Fruit fly (Drosophila melanogaster): ENCODE measurements around the gene Obp8a.

Gene Obp8a

DNA sequence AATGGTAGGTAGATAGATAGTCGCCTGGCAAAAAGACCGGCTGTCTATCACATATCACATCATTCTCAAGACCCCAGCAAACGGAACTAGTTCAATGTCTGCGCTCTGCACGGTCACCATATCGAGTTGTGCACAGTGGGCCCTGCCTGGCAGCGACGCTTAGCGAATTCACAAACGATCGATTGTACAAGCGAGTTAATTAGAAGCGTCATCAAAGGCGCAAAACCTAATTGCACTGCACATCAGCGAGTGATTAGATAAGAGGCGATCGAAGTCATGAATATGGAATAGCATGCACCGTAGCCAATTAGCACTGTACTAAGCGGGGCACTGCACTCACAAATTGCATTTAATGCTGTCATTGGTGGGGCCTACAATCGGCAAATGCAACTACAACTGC, 5.8 kb downstream of the Obp8a start (continued):
- TF ChIP-seq tll (GFP tag; optimal IDR thresholded peaks at IDR 0.05): no peak
- TF ChIP-seq stc (GFP tag; IDR thresholded peaks at IDR 0.05): no peak
- TF ChIP-seq chinmo (GFP tag; IDR thresholded peaks at IDR 0.05; ENCODE audit: partially characterized antibody): no peak
- no peak for TF ChIP-seq sqz (GFP tag; optimal IDR thresholded peaks at IDR 0.05)
- TF ChIP-seq chif (GFP tag; optimal IDR thresholded peaks at IDR 0.05): peak in 1 of 2 experiments; percentile 17
- no peak for TF ChIP-seq org-1 (GFP tag; optimal IDR thresholded peaks at IDR 0.05)
- no peak for TF ChIP-seq CG7745 (tag; optimal IDR thresholded peaks at IDR 0.05)
- TF ChIP-seq CG10147 (GFP tag; optimal IDR thresholded peaks at IDR 0.05): no peak
- TF ChIP-seq Sry-β (GFP tag; optimal IDR thresholded peaks at IDR 0.05): no peak
- no peak for TF ChIP-seq C15 (GFP tag; IDR thresholded peaks at IDR 0.05)
- TF ChIP-seq jigr1 (GFP tag; IDR thresholded peaks at IDR 0.05): no peak
- no peak for TF ChIP-seq CG30403 (GFP tag; optimal IDR thresholded peaks at IDR 0.05)
- TF ChIP-seq jing (GFP tag; optimal IDR thresholded peaks at IDR 0.05): no peak
- no peak for TF ChIP-seq CG17328 (GFP tag; IDR thresholded peaks at IDR 0.05)
- TF ChIP-seq her (GFP tag; optimal IDR thresholded peaks at IDR 0.05): no peak
- TF ChIP-seq CG10366 (GFP tag; IDR thresholded peaks at IDR 0.05): no peak
- TF ChIP-seq CG2678 (tag; optimal IDR thresholded peaks at IDR 0.05): no peak
- TF ChIP-seq danr (GFP tag; IDR thresholded peaks at IDR 0.05): no peak
- no peak for TF ChIP-seq Camta (GFP tag; optimal IDR thresholded peaks at IDR 0.05)
- TF ChIP-seq cato (GFP tag; optimal IDR thresholded peaks at IDR 0.05; ENCODE audit: borderline replicate concordance): no peak
- no peak for TF ChIP-seq CG10209 (GFP tag; optimal IDR thresholded peaks at IDR 0.05)
- no peak for TF ChIP-seq lbe (GFP tag; optimal IDR thresholded peaks at IDR 0.05)
- no peak for TF ChIP-seq pfk (GFP tag; optimal IDR thresholded peaks at IDR 0.05)
- TF ChIP-seq Rx (GFP tag; IDR thresholded peaks at IDR 0.05): peak; percentile 39
- TF ChIP-seq oc (tag; optimal IDR thresholded peaks at IDR 0.05): no peak
- TF ChIP-seq Usf (GFP tag; optimal IDR thresholded peaks at IDR 0.05): no peak
- TF ChIP-seq CG8478 (optimal IDR thresholded peaks at IDR 0.05): no peak
- TF ChIP-seq Bdp1 (GFP tag; optimal IDR thresholded peaks at IDR 0.05): no peak
- no peak for TF ChIP-seq kah (GFP tag; optimal IDR thresholded peaks at IDR 0.05)
- no peak for TF ChIP-seq CG11696 (GFP tag; IDR thresholded peaks at IDR 0.05)
- no peak for TF ChIP-seq en (GFP tag; optimal IDR thresholded peaks at IDR 0.05)
- TF ChIP-seq Drgx (GFP tag; IDR thresholded peaks at IDR 0.05): peak; percentile 62
- no peak for TF ChIP-seq CG11456 (GFP tag; IDR thresholded peaks at IDR 0.05)
- no peak for TF ChIP-seq CG6854 (GFP tag; optimal IDR thresholded peaks at IDR 0.05)
- no peak for TF ChIP-seq corto (GFP tag; optimal IDR thresholded peaks at IDR 0.05)
- no peak for TF ChIP-seq pum (GFP tag; optimal IDR thresholded peaks at IDR 0.05)
- no peak for TF ChIP-seq CG12104 (GFP tag; optimal IDR thresholded peaks at IDR 0.05)
- no peak for TF ChIP-seq CG15601 (tag; optimal IDR thresholded peaks at IDR 0.05)
- TF ChIP-seq toy (GFP tag; IDR thresholded peaks at IDR 0.05): no peak
- peak; percentile 14 for TF ChIP-seq CG4820 (GFP tag; optimal IDR thresholded peaks at IDR 0.05)
- TF ChIP-seq GATAe (GFP tag; conservative IDR thresholded peaks at IDR 0.05): no peak
- TF ChIP-seq scrt (GFP tag; optimal IDR thresholded peaks at IDR 0.05): no peak
- TF ChIP-seq CG32772 (GFP tag; IDR thresholded peaks at IDR 0.05): no peak
- 0 out of 2 replicates have a peak, but pooled peaks have one; percentile 51 for TF ChIP-seq CG1024 (GFP tag; IDR thresholded peaks at IDR 0.05)
- TF ChIP-seq CG15514 (GFP tag; optimal IDR thresholded peaks at IDR 0.05): peak; percentile 90
- TF ChIP-seq CG17385 (GFP tag; optimal IDR thresholded peaks at IDR 0.05): no peak
- no peak for TF ChIP-seq CG11504 (tag; optimal IDR thresholded peaks at IDR 0.05)
- TF ChIP-seq CG7271 (tag; optimal IDR thresholded peaks at IDR 0.05): no peak
- TF ChIP-seq ham (GFP tag; IDR thresholded peaks at IDR 0.05): no peak
- TF ChIP-seq pros (GFP tag; optimal IDR thresholded peaks at IDR 0.05): no peak
- TF ChIP-seq tup (GFP tag; optimal IDR thresholded peaks at IDR 0.05): no peak
- TF ChIP-seq CG4360 (GFP tag; IDR thresholded peaks at IDR 0.05): no peak

Data from whole organism, embryonic.